Fruit fly (Drosophila melanogaster) whole organism, embryonic: ENCODE measurements around the gene CG6254.
A peak's percentile ranks its signal among the peaks of the same experiment; 100 is the strongest.

Source experiments
- CG11398 ChIP-seq: fragments of 200-800 bp; sonication (Bioruptor generic); optimal IDR thresholded peaks from 2 replicates; lab custom pipeline; 2016; ENCODE audit warnings: missing biosample characterization, missing genetic modification characterization
- CG12219 ChIP-seq: fragments of 200-800 bp; sonication (Bioruptor generic); optimal IDR thresholded peaks from 3 replicates; lab custom pipeline; 2018; ENCODE audit warnings: missing biosample characterization, mild to moderate bottlenecking, missing genetic modification characterization
- CG14441 ChIP-seq: fragments of 200-800 bp; sonication (Bioruptor generic); IDR thresholded peaks from 2 replicates; pipeline ENCODE4 v1.3.6; 2022; ENCODE audit warnings: missing biosample characterization, missing genetic modification characterization
- CG17829 ChIP-seq: fragments of 200-800 bp; optimal IDR thresholded peaks from 2 replicates; lab custom pipeline; 2019; ENCODE audit warnings: missing biosample characterization, mild to moderate bottlenecking, missing genetic modification characterization, moderate library complexity
- CG2116 ChIP-seq: fragments of 200-800 bp; sonication (Bioruptor generic); optimal IDR thresholded peaks from 3 replicates; lab custom pipeline; 2018; ENCODE audit warnings: missing biosample characterization, mild to moderate bottlenecking, missing genetic modification characterization
- CG2712 ChIP-seq: fragments of 200-800 bp; optimal IDR thresholded peaks from 3 replicates; lab custom pipeline; 2019; ENCODE audit warnings: missing biosample characterization, mild to moderate bottlenecking, missing genetic modification characterization, moderate library complexity
- CG4360 ChIP-seq: fragments of 200-800 bp; sonication (Bioruptor generic); IDR thresholded peaks from 2 replicates; pipeline ENCODE4 v1.3.6; 2022; ENCODE audit warnings: missing biosample characterization, missing genetic modification characterization
- CG4820 ChIP-seq: fragments of 200-800 bp; sonication (Bioruptor generic); optimal IDR thresholded peaks from 3 replicates; lab custom pipeline; 2016; ENCODE audit warnings: missing biosample characterization, missing genetic modification characterization
- CG5953 ChIP-seq: fragments of 200-800 bp; sonication (Bioruptor generic); IDR thresholded peaks from 2 replicates; pipeline ENCODE4 v1.3.6; 2022; ENCODE audit warnings: missing biosample characterization, missing genetic modification characterization
- CG6683 ChIP-seq: fragments of 200-800 bp; sonication (Bioruptor generic); optimal IDR thresholded peaks from 2 replicates; lab custom pipeline; 2017; ENCODE audit warnings: missing biosample characterization, mild to moderate bottlenecking, missing genetic modification characterization, missing genetic modification reagents
- CG7839 ChIP-seq: fragments of 200-800 bp; sonication (Bioruptor generic); optimal IDR thresholded peaks from 3 replicates; lab custom pipeline; 2018; ENCODE audit warnings: missing biosample characterization, mild to moderate bottlenecking, missing genetic modification characterization, moderate library complexity
- CG9876 ChIP-seq: fragments of 200-800 bp; sonication (Bioruptor generic); optimal IDR thresholded peaks from 2 replicates; lab custom pipeline; 2016; ENCODE audit warnings: missing biosample characterization, missing genetic modification characterization
- Dref ChIP-seq: fragments of 200-800 bp; sonication (Bioruptor generic); IDR thresholded peaks from 2 replicates; pipeline ENCODE4 v1.3.6; 2022; ENCODE audit warnings: missing biosample characterization, missing genetic modification characterization
- Eip74EF ChIP-seq, 2 experiments: fragments of 200-800 bp in 1 of 2; fragments of >200 bp in 1 of 2; sonication (Bioruptor generic) in 1 of 2; optimal IDR thresholded peaks; 2 replicates each; lab custom pipeline; 2017 to 2019; ENCODE audit warnings: missing biosample characterization in 2 of 2, missing genetic modification characterization in 2 of 2, mild to moderate bottlenecking in 1 of 2, moderate library complexity in 1 of 2
- Fer2 ChIP-seq: fragments of 200-800 bp; sonication (Bioruptor generic); optimal IDR thresholded peaks from 2 replicates; lab custom pipeline; 2018; ENCODE audit warnings: missing biosample characterization, mild to moderate bottlenecking, missing genetic modification characterization, moderate library complexity
- H2.0 ChIP-seq: fragments of 200-800 bp; sonication (Bioruptor generic); IDR thresholded peaks from 2 replicates; pipeline ENCODE4 v1.3.6; 2022; ENCODE audit warnings: missing biosample characterization, missing genetic modification characterization
- HLH3B ChIP-seq: fragments of 200-800 bp; sonication (Bioruptor generic); IDR thresholded peaks from 2 replicates; pipeline ENCODE4 v1.3.6; 2022; ENCODE audit warnings: missing biosample characterization, missing genetic modification characterization
- HmgD ChIP-seq: fragments of 200-800 bp; sonication (Bioruptor generic); optimal IDR thresholded peaks from 3 replicates; lab custom pipeline; 2016; ENCODE audit warnings: missing biosample characterization, missing genetic modification characterization
- Meics ChIP-seq: fragments of 200-800 bp; sonication (Bioruptor generic); optimal IDR thresholded peaks from 2 replicates; lab custom pipeline; 2017; ENCODE audit warnings: missing biosample characterization, mild to moderate bottlenecking, missing genetic modification characterization
- Oli ChIP-seq: fragments of 200-800 bp; sonication (Bioruptor generic); optimal IDR thresholded peaks from 2 replicates; lab custom pipeline; 2018; ENCODE audit warnings: missing biosample characterization, mild to moderate bottlenecking, missing genetic modification characterization, moderate library complexity
- Poxn ChIP-seq: fragments of 200-800 bp; sonication (Bioruptor generic); IDR thresholded peaks from 2 replicates; pipeline ENCODE4 v1.3.6; 2022; ENCODE audit warnings: missing biosample characterization, missing genetic modification characterization
- Rfx ChIP-seq: fragments of 200-800 bp; sonication (Bioruptor generic); IDR thresholded peaks from 2 replicates; pipeline ENCODE4 v1.3.6; 2022; ENCODE audit warnings: missing biosample characterization, missing genetic modification characterization
- Side ChIP-seq: fragments of 200-800 bp; sonication (Bioruptor generic); optimal IDR thresholded peaks from 2 replicates; lab custom pipeline; 2016; ENCODE audit warnings: missing biosample characterization, missing genetic modification characterization
- amos ChIP-seq: fragments of 200-800 bp; sonication (Bioruptor generic); IDR thresholded peaks from 2 replicates; pipeline ENCODE4 v1.3.6; 2022; ENCODE audit warnings: missing biosample characterization, missing genetic modification characterization; ENCODE audit not compliant: partially characterized antibody
- ara ChIP-seq: fragments of 200-800 bp; sonication (Bioruptor generic); IDR thresholded peaks from 2 replicates; pipeline ENCODE4 v1.3.6; 2022; ENCODE audit warnings: missing biosample characterization, missing genetic modification characterization
- az2 ChIP-seq: fragments of 200-800 bp; sonication (Bioruptor generic); optimal IDR thresholded peaks from 3 replicates; lab custom pipeline; 2016; ENCODE audit warnings: missing biosample characterization, missing genetic modification characterization
- br ChIP-seq: fragments of >200 bp; optimal IDR thresholded peaks from 2 replicates; lab custom pipeline; 2017
- bsh ChIP-seq, 2 experiments: fragments of 200-800 bp; sonication (Bioruptor generic); optimal IDR thresholded peaks; 2 replicates each; lab custom pipeline; 2017 to 2018; ENCODE audit warnings: mild to moderate bottlenecking in 2 of 2, missing biosample characterization in 2 of 2, missing genetic modification characterization in 2 of 2, moderate library complexity in 1 of 2
- dati ChIP-seq: fragments of 200-800 bp; sonication (Bioruptor generic); IDR thresholded peaks from 2 replicates; pipeline ENCODE4 v1.3.6; 2022; ENCODE audit warnings: missing biosample characterization, missing genetic modification characterization
- dysf ChIP-seq: fragments of 200-800 bp; sonication (Bioruptor generic); IDR thresholded peaks from 3 replicates; pipeline ENCODE4 v1.3.6; 2022; ENCODE audit warnings: missing biosample characterization, missing genetic modification characterization
- en ChIP-seq: fragments of 200-800 bp; sonication (Bioruptor generic); optimal IDR thresholded peaks from 2 replicates; lab custom pipeline; 2016; ENCODE audit warnings: missing biosample characterization, missing genetic modification characterization
- fu2 ChIP-seq: fragments of 200-800 bp; sonication (Bioruptor generic); optimal IDR thresholded peaks from 2 replicates; lab custom pipeline; 2016; ENCODE audit warnings: missing biosample characterization, missing genetic modification characterization
- hb ChIP-seq: fragments of 200-800 bp; sonication (Bioruptor generic); IDR thresholded peaks from 3 replicates; pipeline ENCODE4 v1.3.6; 2022; ENCODE audit warnings: missing biosample characterization, missing genetic modification characterization; ENCODE audit not compliant: partially characterized antibody
- her ChIP-seq: fragments of 200-800 bp; sonication (Bioruptor generic); optimal IDR thresholded peaks from 2 replicates; lab custom pipeline; 2016; ENCODE audit warnings: missing biosample characterization, missing genetic modification characterization
- jing ChIP-seq: fragments of 200-800 bp; sonication (Bioruptor generic); optimal IDR thresholded peaks from 2 replicates; lab custom pipeline; 2018; ENCODE audit warnings: missing biosample characterization, mild to moderate bottlenecking, missing genetic modification characterization
- jumu ChIP-seq: fragments of 200-800 bp; sonication (Bioruptor generic); optimal IDR thresholded peaks from 3 replicates; lab custom pipeline; 2016; ENCODE audit warnings: missing biosample characterization, missing genetic modification characterization
- kah ChIP-seq: fragments of 200-800 bp; sonication (Bioruptor generic); optimal IDR thresholded peaks from 2 replicates; lab custom pipeline; 2018; ENCODE audit warnings: missing biosample characterization, mild to moderate bottlenecking, missing genetic modification characterization
- lola ChIP-seq, 3 experiments: fragments of >200 bp in 2 of 3; fragments of 200-800 bp in 1 of 3; sonication (Bioruptor generic) in 1 of 3; optimal IDR thresholded peaks; 2 replicates each; lab custom pipeline; 2017 to 2019; ENCODE audit warnings: missing biosample characterization in 3 of 3, missing genetic modification characterization in 3 of 3, mild to moderate bottlenecking in 1 of 3, moderate library complexity in 1 of 3
- lov ChIP-seq, 2 experiments: fragments of 200-800 bp in 1 of 2; fragments of >200 bp in 1 of 2; sonication (Bioruptor generic) in 1 of 2; IDR thresholded peaks in 1 of 2; optimal IDR thresholded peaks in 1 of 2; 2 replicates in 1 of 2; 3 replicates in 1 of 2; pipeline versions ENCODE4 v1.3.6 to Lab custom; 2017 to 2022; ENCODE audit warnings: missing biosample characterization in 1 of 2, missing genetic modification characterization in 1 of 2
- pros ChIP-seq: fragments of 200-800 bp; sonication (Bioruptor generic); optimal IDR thresholded peaks from 3 replicates; lab custom pipeline; 2019; ENCODE audit warnings: missing biosample characterization, mild to moderate bottlenecking, missing genetic modification characterization, moderate library complexity
- psq ChIP-seq: fragments of 200-800 bp; sonication (Bioruptor generic); optimal IDR thresholded peaks from 2 replicates; lab custom pipeline; 2017; ENCODE audit warnings: missing biosample characterization, missing genetic modification characterization
- pzg ChIP-seq: fragments of 200-800 bp; sonication (Bioruptor generic); optimal IDR thresholded peaks from 3 replicates; lab custom pipeline; 2018; ENCODE audit warnings: missing biosample characterization, mild to moderate bottlenecking, missing genetic modification characterization, moderate library complexity
- scrt ChIP-seq: fragments of 200-800 bp; sonication (Bioruptor generic); optimal IDR thresholded peaks from 2 replicates; lab custom pipeline; 2018; ENCODE audit warnings: missing biosample characterization, mild to moderate bottlenecking, missing genetic modification characterization, moderate library complexity
- seq ChIP-seq: fragments of 200-800 bp; sonication (Bioruptor generic); IDR thresholded peaks from 2 replicates; pipeline ENCODE4 v1.3.6; 2022; ENCODE audit warnings: missing biosample characterization, missing genetic modification characterization
- sima ChIP-seq: fragments of 200-800 bp; sonication (Bioruptor generic); optimal IDR thresholded peaks from 2 replicates; lab custom pipeline; 2016; ENCODE audit warnings: missing biosample characterization, missing genetic modification characterization
- sob ChIP-seq: fragments of 200-800 bp; sonication (Bioruptor generic); IDR thresholded peaks from 2 replicates; pipeline ENCODE4 v1.3.6; 2022; ENCODE audit warnings: missing biosample characterization, missing genetic modification characterization
- stwl ChIP-seq: fragments of 200-800 bp; sonication (Bioruptor generic); optimal IDR thresholded peaks from 3 replicates; lab custom pipeline; 2018; ENCODE audit warnings: missing biosample characterization, mild to moderate bottlenecking, missing genetic modification characterization, moderate library complexity
- tna ChIP-seq: fragments of 200-800 bp; sonication (Bioruptor generic); IDR thresholded peaks from 2 replicates; pipeline ENCODE4 v1.3.6; 2022; ENCODE audit warnings: missing biosample characterization, missing genetic modification characterization; ENCODE audit not compliant: partially characterized antibody
- tup ChIP-seq: fragments of 200-800 bp; sonication (Bioruptor generic); optimal IDR thresholded peaks from 2 replicates; lab custom pipeline; 2016; ENCODE audit warnings: missing biosample characterization, mild to moderate bottlenecking, missing genetic modification characterization, moderate library complexity
- vfl ChIP-seq: fragments of 200-800 bp; sonication (Bioruptor generic); optimal IDR thresholded peaks from 2 replicates; lab custom pipeline; 2016; ENCODE audit warnings: missing biosample characterization, missing genetic modification characterization
- yki ChIP-seq: fragments of >200 bp; optimal IDR thresholded peaks from 3 replicates; lab custom pipeline; 2018

The CG6254 gene

dm6 chr3R:10203554-10203953 lies 42.4 kb upstream of the CG6254 start (continued):
- TF ChIP-seq HLH3B (GFP tag; lab: Robert Waterston, UW) = no peak
- TF ChIP-seq Meics (GFP tag; lab: Kevin White, UChicago) = peak; percentile 33
- peak; percentile 13 for TF ChIP-seq Oli (tag; lab: Kevin White, UChicago)
- peak; percentile 39; the same call in 1 of the 2 replicates for TF ChIP-seq seq (GFP tag; lab: Robert Waterston, UW)
- TF ChIP-seq amos (GFP tag; lab: Robert Waterston, UW) = no peak; the same call in 1 of the 2 replicates
- TF ChIP-seq pzg (GFP tag; lab: Kevin White, UChicago) = no peak
- no peak for TF ChIP-seq jing (GFP tag; lab: Kevin White, UChicago)
- TF ChIP-seq psq (GFP tag; lab: Kevin White, UChicago) = no peak
- TF ChIP-seq yki (lab: Kevin White, UChicago) = no peak
- TF ChIP-seq sima (GFP tag; lab: Kevin White, UChicago) = no peak
- no peak for TF ChIP-seq CG4360 (GFP tag; lab: Robert Waterston, UW)
- peak; percentile 9 for TF ChIP-seq az2 (GFP tag; lab: Kevin White, UChicago)
- TF ChIP-seq lov (optimal IDR thresholded peaks at IDR 0.05; lab: Kevin White, UChicago) = no peak
- 0 out of 3 replicates have a peak, but pooled peaks have one; percentile 46 for TF ChIP-seq lov (GFP tag; IDR thresholded peaks at IDR 0.05; lab: Robert Waterston, UW)
- TF ChIP-seq lola (GFP tag; optimal IDR thresholded peaks at IDR 0.05; lab: Kevin White, UChicago) = no peak
- TF ChIP-seq CG6683 (GFP tag; lab: Kevin White, UChicago) = no peak
- peak; percentile 8 for TF ChIP-seq kah (GFP tag; lab: Kevin White, UChicago)
- TF ChIP-seq Poxn (GFP tag; lab: Robert Waterston, UW) = no peak
- peak; percentile 56 for TF ChIP-seq Rfx (GFP tag; lab: Robert Waterston, UW)
- peak; percentile 37 for TF ChIP-seq CG4820 (GFP tag; lab: Kevin White, UChicago)
- TF ChIP-seq vfl (GFP tag; lab: Kevin White, UChicago) = no peak
- peak in 1 of 2 experiments; percentile 45 for TF ChIP-seq bsh (GFP tag; optimal IDR thresholded peaks at IDR 0.05; lab: Kevin White, UChicago)
- no peak for TF ChIP-seq CG9876
- no peak for TF ChIP-seq CG11398 (GFP tag; lab: Kevin White, UChicago)
- no peak for TF ChIP-seq jumu (GFP tag; lab: Kevin White, UChicago)
- TF ChIP-seq CG12219 (GFP tag; lab: Kevin White, UChicago) = peak; percentile 34
- no peak for TF ChIP-seq hb (GFP tag; lab: Robert Waterston, UW)
- peak; percentile 13 for TF ChIP-seq CG17829 (tag; lab: Kevin White, UChicago)
- TF ChIP-seq dati (GFP tag; lab: Robert Waterston, UW) = no peak
- no peak for TF ChIP-seq HmgD (GFP tag; lab: Kevin White, UChicago)
- no peak for TF ChIP-seq fu2 (GFP tag; lab: Kevin White, UChicago)
- TF ChIP-seq en (GFP tag; lab: Kevin White, UChicago) = no peak
- TF ChIP-seq H2.0 (GFP tag; lab: Robert Waterston, UW) = no peak
- no peak for TF ChIP-seq Fer2 (tag; lab: Kevin White, UChicago)
- peak; percentile 20; the same call in 1 of the 2 replicates for TF ChIP-seq sob
- TF ChIP-seq CG2116 (GFP tag; lab: Kevin White, UChicago) = no peak
- no peak for TF ChIP-seq CG14441 (GFP tag; lab: Robert Waterston, UW)
- TF ChIP-seq br (lab: Kevin White, UChicago) = no peak
- peak; percentile 28; the same call in 1 of the 3 replicates for TF ChIP-seq dysf (GFP tag; lab: Robert Waterston, UW)
- TF ChIP-seq Side (GFP tag; lab: Kevin White, UChicago) = peak; percentile 45
- no peak for TF ChIP-seq tup
- no peak for TF ChIP-seq pros (GFP tag; lab: Kevin White, UChicago)
- TF ChIP-seq scrt (GFP tag; lab: Kevin White, UChicago) = no peak
- no peak for TF ChIP-seq her (GFP tag; lab: Kevin White, UChicago)
- no peak for TF ChIP-seq Dref (GFP tag; lab: Robert Waterston, UW)
- no peak for TF ChIP-seq CG5953
- TF ChIP-seq CG2712 (tag; lab: Kevin White, UChicago) = peak; percentile 44
- TF ChIP-seq stwl (tag; lab: Kevin White, UChicago) = peak; percentile 73
- no peak for TF ChIP-seq ara
- TF ChIP-seq CG7839 (tag; lab: Kevin White, UChicago) = peak; percentile 30
- TF ChIP-seq Eip74EF (GFP tag; optimal IDR thresholded peaks at IDR 0.05; lab: Kevin White, UChicago) = no peak
- no peak for TF ChIP-seq tna (GFP tag; lab: Robert Waterston, UW)
